Fruit fly (Drosophila melanogaster): ENCODE data around the gene mahe.
A peak's percentile ranks its signal among the peaks of the same experiment; 100 is the strongest.

- TF ChIP-seq CG5204 (GFP tag; optimal IDR thresholded peaks at IDR 0.05) (no peak), Crg-1 (GFP tag; optimal IDR thresholded peaks at IDR 0.05) (no peak), CG7045 (GFP tag; optimal IDR thresholded peaks at IDR 0.05) (no peak), CG1620 (GFP tag; optimal IDR thresholded peaks at IDR 0.05) (no peak), Clk (GFP tag; optimal IDR thresholded peaks at IDR 0.05) (no peak), toe (GFP tag; optimal IDR thresholded peaks at IDR 0.05) (no peak), bab1 (GFP tag; optimal IDR thresholded peaks at IDR 0.05) (peak; percentile 76), Hr96 (GFP tag; optimal IDR thresholded peaks at IDR 0.05) (no peak), Mnt (GFP tag; optimal IDR thresholded peaks at IDR 0.05) (peak; percentile 16), cnc (optimal IDR thresholded peaks at IDR 0.05) (no peak), CG33017 (tag; optimal IDR thresholded peaks at IDR 0.05) (no peak)
Observed at dm6 chrX:7946858-7947313, 15.7 kb upstream of the mahe start, which contains the start of gene orion.
